Worm (Caenorhabditis elegans) whole organism, young adult: ENCODE measurements around the gene nlp-80.

ENCODE experiments used
- ZK185.1 ChIP-seq: sonication (generic microtip); optimal IDR thresholded peaks from 2 replicates; lab custom pipeline; 2016; ENCODE audit warnings: mild to moderate bottlenecking, missing genetic modification characterization, missing compliant biosample characterization; ENCODE audit not compliant: poor library complexity, severe bottlenecking
- bed-1 ChIP-seq: fragments of 200-800 bp; sonication (Bioruptor generic); IDR thresholded peaks from 2 replicates; pipeline ENCODE4 v1.3.6; 2022; ENCODE audit warnings: missing genetic modification reagents, missing genetic modification characterization, missing compliant biosample characterization
- cebp-2 ChIP-seq: fragments of 200-800 bp; sonication (Bioruptor generic); IDR thresholded peaks from 2 replicates; pipeline ENCODE4 v1.3.6; 2022; ENCODE audit warnings: missing genetic modification characterization, missing compliant biosample characterization
- ets-4 ChIP-seq: fragments of 200-800 bp; sonication (Bioruptor generic); optimal IDR thresholded peaks from 2 replicates; lab custom pipeline; 2018; ENCODE audit warnings: mild to moderate bottlenecking, missing genetic modification characterization, missing compliant biosample characterization
- let-607 ChIP-seq, 2 experiments: fragments of 200-800 bp in 1 of 2; sonication (Bioruptor generic) in 1 of 2; sonication (generic microtip) in 1 of 2; optimal IDR thresholded peaks; 2 replicates each; lab custom pipeline; 2016 to 2018; ENCODE audit warnings: mild to moderate bottlenecking in 2 of 2, missing compliant biosample characterization in 2 of 2, missing genetic modification characterization in 2 of 2, moderate library complexity in 2 of 2, missing genotype in 1 of 2
- madf-10 ChIP-seq: sonication (generic microtip); optimal IDR thresholded peaks from 2 replicates; lab custom pipeline; 2016; ENCODE audit warnings: mild to moderate bottlenecking, missing genetic modification characterization, missing compliant biosample characterization
- mcd-1 ChIP-seq: fragments of 200-800 bp; sonication (Bioruptor generic); IDR thresholded peaks from 2 replicates; pipeline ENCODE4 v1.3.6; 2022; ENCODE audit warnings: missing genetic modification reagents, missing genetic modification characterization, missing compliant biosample characterization
- nfyb-1 ChIP-seq: fragments of 200-800 bp; sonication (Bioruptor generic); IDR thresholded peaks from 2 replicates; pipeline ENCODE4 v1.3.6; 2022; ENCODE audit warnings: missing genetic modification reagents, missing genetic modification characterization, missing compliant biosample characterization
- nhr-80 ChIP-seq: sonication (generic microtip); optimal IDR thresholded peaks from 2 replicates; lab custom pipeline; 2016; ENCODE audit warnings: missing genetic modification characterization, missing compliant biosample characterization
- repo-1 ChIP-seq: sonication (generic microtip); optimal IDR thresholded peaks from 2 replicates; lab custom pipeline; 2017; ENCODE audit warnings: mild to moderate bottlenecking, missing genetic modification characterization, missing compliant biosample characterization
- sdz-38 ChIP-seq: sonication (generic microtip); optimal IDR thresholded peaks from 2 replicates; lab custom pipeline; 2016; ENCODE audit warnings: missing genotype, missing genetic modification characterization, missing compliant biosample characterization
- tbx-9 ChIP-seq: sonication (generic microtip); optimal IDR thresholded peaks from 2 replicates; lab custom pipeline; 2016; ENCODE audit warnings: borderline replicate concordance, missing genetic modification characterization, inconsistent platforms, missing compliant biosample characterization
- unc-62 ChIP-seq: fragments of 150-350 bp; optimal IDR thresholded peaks from 2 replicates; lab custom pipeline; 2014; ENCODE audit warnings: missing biosample characterization, missing genetic modification reagents, missing genetic modification characterization

- TF ChIP-seq madf-10 (tag; lab: Kevin White, UChicago) = no peak
- no peak for TF ChIP-seq ets-4
- no peak for TF ChIP-seq mcd-1 (GFP tag; lab: Robert Waterston, UW)
- no peak for TF ChIP-seq sdz-38
- TF ChIP-seq nfyb-1 (GFP tag; lab: Robert Waterston, UW) = no peak
- TF ChIP-seq tbx-9 (tag; lab: Kevin White, UChicago) = no peak
- TF ChIP-seq repo-1 (tag; lab: Kevin White, UChicago) = no peak
- no peak for TF ChIP-seq nhr-80 (tag; lab: Kevin White, UChicago)
- TF ChIP-seq let-607 (tag; optimal IDR thresholded peaks at IDR 0.05; lab: Kevin White, UChicago) = no peak
- no peak for TF ChIP-seq ZK185.1
- no peak for TF ChIP-seq cebp-2 (GFP tag; lab: Robert Waterston, UW)
- TF ChIP-seq unc-62 (GFP tag; lab: Kevin White, UChicago) = no peak
- no peak for TF ChIP-seq bed-1 (GFP tag; lab: Robert Waterston, UW)
Observed at ce11 chrV:11034748-11035147, 30.7 kb downstream of the nlp-80 start, which contains the start of gene pptr-2.
